Fruit fly (Drosophila melanogaster) whole organism, pupa: Measurements from ENCODE around the gene Ir7d.

Experiments used
- CG12605 ChIP-seq: fragments of 200-800 bp; sonication (Bioruptor generic); IDR thresholded peaks from 2 replicates; pipeline ENCODE4 v1.3.6; 2022; ENCODE audit warnings: missing biosample characterization, missing genetic modification characterization
- CG14655 ChIP-seq: fragments of 200-800 bp; sonication (Bioruptor generic); optimal IDR thresholded peaks from 3 replicates; lab custom pipeline; 2017; ENCODE audit warnings: mild to moderate bottlenecking, missing biosample characterization, missing genetic modification reagents, missing genetic modification characterization
- CG32121 ChIP-seq: fragments of 200-800 bp; sonication (Bioruptor generic); IDR thresholded peaks from 2 replicates; pipeline ENCODE4 v1.3.6; 2022; ENCODE audit warnings: missing biosample characterization, missing genetic modification characterization
- CG4496 ChIP-seq: fragments of 200-800 bp; sonication (Bioruptor generic); IDR thresholded peaks from 3 replicates; pipeline ENCODE4 v1.3.6; 2022; ENCODE audit warnings: missing biosample characterization, missing genetic modification characterization
- CG8159 ChIP-seq: fragments of 200-800 bp; sonication (Bioruptor generic); optimal IDR thresholded peaks from 3 replicates; lab custom pipeline; 2018; ENCODE audit warnings: missing biosample characterization, mild to moderate bottlenecking, missing genetic modification characterization, moderate library complexity
- D1 ChIP-seq: fragments of 200-800 bp; sonication (Bioruptor generic); optimal IDR thresholded peaks from 2 replicates; lab custom pipeline; 2018; ENCODE audit warnings: missing biosample characterization, mild to moderate bottlenecking, missing genetic modification characterization, moderate library complexity
- Ets98B ChIP-seq: fragments of 200-800 bp; sonication (Bioruptor generic); IDR thresholded peaks from 2 replicates; pipeline ENCODE4 v1.3.6; 2022; ENCODE audit warnings: missing biosample characterization, missing genetic modification characterization
- Pif1A ChIP-seq: fragments of 200-800 bp; sonication (Bioruptor generic); optimal IDR thresholded peaks from 3 replicates; lab custom pipeline; 2016; ENCODE audit warnings: missing biosample characterization, missing genetic modification characterization
- fd96Ca ChIP-seq: fragments of 200-800 bp; sonication (Bioruptor generic); IDR thresholded peaks from 3 replicates; pipeline ENCODE4 v1.3.6; 2022; ENCODE audit warnings: missing biosample characterization, missing genetic modification characterization
- gl ChIP-seq: fragments of 200-800 bp; sonication (Bioruptor generic); optimal IDR thresholded peaks from 2 replicates; lab custom pipeline; 2018; ENCODE audit warnings: missing biosample characterization, mild to moderate bottlenecking, missing genetic modification characterization

DNA sequence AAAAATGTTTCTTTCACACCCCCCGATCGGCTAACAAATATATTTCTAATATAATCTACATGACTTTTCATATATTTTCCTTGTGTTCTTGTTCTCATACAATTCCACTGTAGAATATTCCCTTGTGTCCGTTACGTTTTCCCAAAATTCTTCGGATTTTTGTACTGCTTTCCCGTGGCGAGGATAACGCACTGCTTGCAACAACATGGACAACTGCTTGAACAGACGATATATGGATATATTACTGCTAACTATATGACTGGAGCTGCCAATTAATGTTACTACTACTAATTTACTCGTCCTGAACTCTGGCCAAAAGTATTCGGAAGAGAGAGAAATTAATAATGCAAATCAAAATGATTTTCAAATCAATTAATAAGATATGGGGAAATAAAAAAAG is 46.3 kb upstream of the Ir7d start:
- TF ChIP-seq gl (tag; lab: Kevin White, UChicago) = no peak
- no peak for TF ChIP-seq CG8159 (tag; lab: Kevin White, UChicago)
- no peak for TF ChIP-seq CG14655 (GFP tag; lab: Kevin White, UChicago)
- TF ChIP-seq CG32121 (GFP tag; lab: Robert Waterston, UW) = no peak
- no peak for TF ChIP-seq Pif1A (GFP tag; lab: Kevin White, UChicago)
- no peak for TF ChIP-seq Ets98B (GFP tag; lab: Robert Waterston, UW)
- TF ChIP-seq CG12605 (GFP tag; lab: Robert Waterston, UW) = no peak
- no peak for TF ChIP-seq D1 (tag; lab: Kevin White, UChicago)
- TF ChIP-seq fd96Ca (GFP tag; lab: Robert Waterston, UW) = no peak
- TF ChIP-seq CG4496 (GFP tag; lab: Robert Waterston, UW) = no peak
